Worm (Caenorhabditis elegans) whole organism, L2 larva: ENCODE data around the gene F37A8.2.
A peak's percentile ranks its signal among the peaks of the same experiment; 100 is the strongest.

Experiments used
- Y55F3AM.14 ChIP-seq: fragments of 200-800 bp; sonication (Bioruptor generic); optimal IDR thresholded peaks from 2 replicates; lab custom pipeline; 2018; ENCODE audit warnings: mild to moderate bottlenecking, missing genetic modification characterization, missing compliant biosample characterization
- ZK546.5 ChIP-seq: sonication (generic microtip); optimal IDR thresholded peaks from 2 replicates; lab custom pipeline; 2017; ENCODE audit warnings: missing biosample characterization, missing genetic modification characterization
- blmp-1 ChIP-seq: sonication (generic microtip); optimal IDR thresholded peaks from 2 replicates; lab custom pipeline; 2017; ENCODE audit warnings: missing genetic modification characterization, mild to moderate bottlenecking, missing compliant biosample characterization, antibody characterized with exemption, moderate library complexity; ENCODE audit not compliant: insufficient read depth
- dmd-4 ChIP-seq: sonication (generic microtip); optimal IDR thresholded peaks from 2 replicates; lab custom pipeline; 2017; ENCODE audit warnings: missing biosample characterization, missing genetic modification characterization
- lin-13 ChIP-seq: fragments of 150-350 bp; optimal IDR thresholded peaks from 2 replicates; lab custom pipeline; 2014; ENCODE audit warnings: missing biosample characterization, missing genetic modification reagents, missing genetic modification characterization
- nhr-11 ChIP-seq: fragments of 150-350 bp; optimal IDR thresholded peaks from 2 replicates; lab custom pipeline; 2014; ENCODE audit warnings: missing biosample characterization, missing genetic modification characterization
- skn-1 ChIP-seq: sonication (generic microtip); optimal IDR thresholded peaks from 2 replicates; lab custom pipeline; 2017; ENCODE audit warnings: missing biosample characterization, missing genetic modification characterization
- snpc-4 ChIP-seq: fragments of 150-350 bp; optimal IDR thresholded peaks from 2 replicates; lab custom pipeline; 2014; ENCODE audit warnings: missing biosample characterization, missing genetic modification characterization
- unc-39 ChIP-seq: fragments of 150-350 bp; optimal IDR thresholded peaks from 2 replicates; lab custom pipeline; 2014; ENCODE audit warnings: missing biosample characterization, missing genetic modification characterization
- unc-62 ChIP-seq: fragments of 150-350 bp; optimal IDR thresholded peaks from 2 replicates; lab custom pipeline; 2014; ENCODE audit warnings: missing biosample characterization, missing genetic modification reagents, missing genetic modification characterization
- ztf-11 ChIP-seq: sonication (generic microtip); optimal IDR thresholded peaks from 2 replicates; lab custom pipeline; 2017; ENCODE audit warnings: missing biosample characterization, missing genetic modification characterization

DNA sequence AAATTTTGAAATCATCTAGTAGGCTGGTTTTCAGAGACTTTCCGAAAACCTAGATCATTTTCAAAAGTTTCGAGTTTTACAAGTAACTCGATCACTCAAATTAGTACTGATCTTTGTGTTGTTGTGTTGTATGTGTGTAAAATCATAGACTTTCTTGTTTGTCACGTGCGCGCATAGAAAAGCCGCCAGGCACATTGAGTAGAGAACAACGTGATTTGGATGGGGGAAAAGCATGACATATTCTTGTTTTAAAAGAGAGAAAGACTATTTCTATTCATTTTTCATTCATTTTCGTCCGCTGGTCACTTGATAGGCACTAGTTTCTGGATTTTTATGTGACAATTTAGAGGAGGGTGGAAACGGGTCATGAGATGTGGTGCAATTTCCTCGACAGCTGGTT is 22.9 kb upstream of the F37A8.2 start:
- peak; percentile 3 for TF ChIP-seq blmp-1 (tag; lab: Kevin White, UChicago)
- TF ChIP-seq dmd-4 (tag; lab: Kevin White, UChicago), result no peak
- no peak for TF ChIP-seq Y55F3AM.14 (GFP tag; lab: Kevin White, UChicago)
- TF ChIP-seq unc-62 (GFP tag; lab: Kevin White, UChicago), result no peak
- TF ChIP-seq unc-39 (tag; lab: Kevin White, UChicago), result no peak
- TF ChIP-seq snpc-4, result no peak
- no peak for TF ChIP-seq ztf-11 (tag; lab: Kevin White, UChicago)
- TF ChIP-seq skn-1 (tag; lab: Kevin White, UChicago), result no peak
- no peak for TF ChIP-seq lin-13 (GFP tag; lab: Kevin White, UChicago)
- no peak for TF ChIP-seq nhr-11 (tag; lab: Kevin White, UChicago)
- no peak for TF ChIP-seq ZK546.5 (tag; lab: Kevin White, UChicago)
